Fruit fly (Drosophila melanogaster) whole organism, prepupa: ENCODE measurements around the gene TwdlW.

Experiments used
- CG10631 ChIP-seq: fragments of 200-800 bp; sonication (Bioruptor generic); optimal IDR thresholded peaks from 2 replicates; lab custom pipeline; 2016; ENCODE audit warnings: missing biosample characterization, missing genetic modification characterization
- CG11294 ChIP-seq: fragments of 200-800 bp; sonication (Bioruptor generic); IDR thresholded peaks from 2 replicates; pipeline ENCODE4 v1.3.6; 2022; ENCODE audit warnings: missing biosample characterization, missing genetic modification characterization
- CG11762 ChIP-seq: fragments of 200-800 bp; sonication (Bioruptor generic); optimal IDR thresholded peaks from 3 replicates; lab custom pipeline; 2016; ENCODE audit warnings: missing biosample characterization, missing genetic modification characterization; ENCODE audit not compliant: insufficient read depth
- CG15336 ChIP-seq: fragments of 200-800 bp; sonication (Bioruptor generic); IDR thresholded peaks from 2 replicates; pipeline ENCODE4 v1.3.6; 2022; ENCODE audit warnings: missing biosample characterization, missing genetic modification characterization
- CG1621 ChIP-seq: fragments of 200-800 bp; sonication (Bioruptor generic); optimal IDR thresholded peaks from 3 replicates; lab custom pipeline; 2018; ENCODE audit warnings: missing biosample characterization, mild to moderate bottlenecking, missing genetic modification characterization
- CG16779 ChIP-seq: fragments of 200-800 bp; sonication (Bioruptor generic); optimal IDR thresholded peaks from 3 replicates; lab custom pipeline; 2017; ENCODE audit warnings: missing biosample characterization, mild to moderate bottlenecking, missing genetic modification characterization
- CG3032 ChIP-seq: fragments of 200-800 bp; optimal IDR thresholded peaks from 2 replicates; lab custom pipeline; 2019; ENCODE audit warnings: missing biosample characterization, mild to moderate bottlenecking, missing genetic modification characterization, moderate library complexity
- CG32006 ChIP-seq: fragments of 200-800 bp; sonication (Bioruptor generic); optimal IDR thresholded peaks from 3 replicates; lab custom pipeline; 2017; ENCODE audit warnings: missing biosample characterization, mild to moderate bottlenecking, missing genetic modification characterization
- CG34406 ChIP-seq: fragments of 200-800 bp; sonication (Bioruptor generic); optimal IDR thresholded peaks from 3 replicates; lab custom pipeline; 2016; ENCODE audit warnings: missing biosample characterization, missing genetic modification characterization
- CG3919 ChIP-seq: fragments of 200-800 bp; sonication (Bioruptor generic); optimal IDR thresholded peaks from 3 replicates; lab custom pipeline; 2016; ENCODE audit warnings: missing biosample characterization, missing genetic modification characterization
- CG6163 ChIP-seq: fragments of 200-800 bp; sonication (Bioruptor generic); IDR thresholded peaks from 3 replicates; pipeline ENCODE4 v1.3.6; 2022; ENCODE audit warnings: missing biosample characterization, missing genetic modification characterization
- CG6276 ChIP-seq: fragments of 200-800 bp; sonication (Bioruptor generic); optimal IDR thresholded peaks from 2 replicates; lab custom pipeline; 2017; ENCODE audit warnings: missing biosample characterization, mild to moderate bottlenecking, missing genetic modification characterization
- CG6792 ChIP-seq: fragments of 200-800 bp; sonication (Bioruptor generic); optimal IDR thresholded peaks from 3 replicates; lab custom pipeline; 2016; ENCODE audit warnings: missing biosample characterization, missing genetic modification characterization
- CG6854 ChIP-seq: fragments of 200-800 bp; sonication (Bioruptor generic); optimal IDR thresholded peaks from 2 replicates; lab custom pipeline; 2017; ENCODE audit warnings: missing biosample characterization, mild to moderate bottlenecking, missing genetic modification characterization
- CG7368 ChIP-seq: fragments of 200-800 bp; sonication (Bioruptor generic); optimal IDR thresholded peaks from 3 replicates; lab custom pipeline; 2016; ENCODE audit warnings: missing biosample characterization, missing genetic modification characterization
- CG8119 ChIP-seq: fragments of 200-800 bp; sonication (Bioruptor generic); IDR thresholded peaks from 3 replicates; pipeline ENCODE4 v1.3.6; 2022; ENCODE audit warnings: missing biosample characterization, missing genetic modification characterization
- CG8319 ChIP-seq: fragments of 200-800 bp; sonication (Bioruptor generic); optimal IDR thresholded peaks from 3 replicates; lab custom pipeline; 2016; ENCODE audit warnings: missing biosample characterization, missing genetic modification characterization
- CG8632 ChIP-seq: fragments of 200-800 bp; sonication (Bioruptor generic); optimal IDR thresholded peaks from 3 replicates; lab custom pipeline; 2016; ENCODE audit warnings: missing biosample characterization, missing genetic modification characterization
- CG9139 ChIP-seq: fragments of 200-800 bp; sonication (Bioruptor generic); optimal IDR thresholded peaks from 3 replicates; lab custom pipeline; 2017; ENCODE audit warnings: missing biosample characterization, mild to moderate bottlenecking, missing genetic modification characterization
- Eip75B ChIP-seq: fragments of 200-800 bp; sonication (Bioruptor generic); optimal IDR thresholded peaks from 3 replicates; lab custom pipeline; 2016; ENCODE audit warnings: missing biosample characterization, missing genetic modification characterization
- Eip78C ChIP-seq: fragments of 200-800 bp; sonication (Bioruptor generic); peaks from one replicate; lab custom pipeline; 2016; ENCODE audit warnings: missing biosample characterization, missing genetic modification characterization
- Eip93F ChIP-seq: fragments of 200-800 bp; sonication (Bioruptor generic); optimal IDR thresholded peaks from 2 replicates; lab custom pipeline; 2016; ENCODE audit warnings: missing biosample characterization, mild to moderate bottlenecking, missing genetic modification characterization
- Gug ChIP-seq: fragments of 200-800 bp; sonication (Bioruptor generic); IDR thresholded peaks from 2 replicates; pipeline ENCODE4 v1.3.6; 2022; ENCODE audit warnings: missing biosample characterization, missing genetic modification characterization
- Hr38 ChIP-seq: sonication (Bioruptor generic); optimal IDR thresholded peaks from 2 replicates; lab custom pipeline; 2016; ENCODE audit warnings: missing biosample characterization, missing genetic modification characterization
- Hr4 ChIP-seq: fragments of 200-800 bp; sonication (Bioruptor generic); optimal IDR thresholded peaks from 3 replicates; lab custom pipeline; 2016; ENCODE audit warnings: missing biosample characterization, missing genetic modification characterization
- Lpt ChIP-seq: fragments of 200-800 bp; sonication (Bioruptor generic); optimal IDR thresholded peaks from 3 replicates; lab custom pipeline; 2016; ENCODE audit warnings: missing biosample characterization, missing genetic modification characterization
- Met ChIP-seq: fragments of 200-800 bp; sonication (Bioruptor generic); optimal IDR thresholded peaks from 3 replicates; lab custom pipeline; 2016; ENCODE audit warnings: missing biosample characterization, missing genetic modification characterization
- Smox ChIP-seq: fragments of 200-800 bp; sonication (Bioruptor generic); optimal IDR thresholded peaks from 3 replicates; lab custom pipeline; 2016; ENCODE audit warnings: missing biosample characterization, missing genetic modification characterization
- Sox102F ChIP-seq: fragments of 200-800 bp; sonication (Bioruptor generic); optimal IDR thresholded peaks from 2 replicates; lab custom pipeline; 2016; ENCODE audit warnings: missing biosample characterization, mild to moderate bottlenecking, missing genetic modification characterization
- Sox14 ChIP-seq: fragments of 200-800 bp; sonication (Bioruptor generic); optimal IDR thresholded peaks from 3 replicates; lab custom pipeline; 2016; ENCODE audit warnings: missing biosample characterization, missing genetic modification characterization
- Sox15 ChIP-seq: fragments of 200-800 bp; sonication (Bioruptor generic); optimal IDR thresholded peaks from 3 replicates; lab custom pipeline; 2016; ENCODE audit warnings: missing biosample characterization, missing genetic modification characterization
- achi ChIP-seq: fragments of 200-800 bp; sonication (Bioruptor generic); optimal IDR thresholded peaks from 3 replicates; lab custom pipeline; 2016; ENCODE audit warnings: missing biosample characterization, missing genetic modification characterization
- acj6 ChIP-seq: fragments of 200-800 bp; sonication (Bioruptor generic); optimal IDR thresholded peaks from 3 replicates; lab custom pipeline; 2016; ENCODE audit warnings: missing biosample characterization, missing genetic modification characterization
- dac ChIP-seq: fragments of 200-800 bp; sonication (Bioruptor generic); optimal IDR thresholded peaks from 2 replicates; lab custom pipeline; 2017; ENCODE audit warnings: missing biosample characterization, mild to moderate bottlenecking, missing genetic modification characterization
- eg ChIP-seq: fragments of 200-800 bp; sonication (Bioruptor generic); IDR thresholded peaks from 3 replicates; pipeline ENCODE4 v1.3.6; 2022; ENCODE audit warnings: missing biosample characterization, missing genetic modification characterization
- esn ChIP-seq: fragments of 200-800 bp; sonication (Bioruptor generic); optimal IDR thresholded peaks from 2 replicates; lab custom pipeline; 2016; ENCODE audit warnings: missing biosample characterization, mild to moderate bottlenecking, missing genetic modification characterization, moderate library complexity
- fd85E ChIP-seq: fragments of 200-800 bp; sonication (Bioruptor generic); optimal IDR thresholded peaks from 3 replicates; lab custom pipeline; 2016; ENCODE audit warnings: missing biosample characterization, missing genetic modification characterization
- fkh ChIP-seq: fragments of 200-800 bp; sonication (Bioruptor generic); optimal IDR thresholded peaks from 3 replicates; lab custom pipeline; 2017; ENCODE audit warnings: missing biosample characterization, mild to moderate bottlenecking, missing genetic modification characterization, moderate library complexity
- net ChIP-seq: fragments of 200-800 bp; sonication (Bioruptor generic); optimal IDR thresholded peaks from 3 replicates; lab custom pipeline; 2016; ENCODE audit warnings: missing biosample characterization, missing genetic modification characterization
- pdm3 ChIP-seq: fragments of 200-800 bp; sonication (Bioruptor generic); optimal IDR thresholded peaks from 3 replicates; lab custom pipeline; 2016; ENCODE audit warnings: missing biosample characterization, missing genetic modification characterization
- spab ChIP-seq: fragments of 200-800 bp; sonication (Bioruptor generic); optimal IDR thresholded peaks from 2 replicates; lab custom pipeline; 2017; ENCODE audit warnings: missing biosample characterization, mild to moderate bottlenecking, missing genetic modification characterization, missing genetic modification reagents
- ss ChIP-seq, 2 experiments: fragments of 200-800 bp; sonication (Bioruptor generic); optimal IDR thresholded peaks; 2 replicates in 1 of 2; 3 replicates in 1 of 2; lab custom pipeline; 2017 to 2018; ENCODE audit warnings: mild to moderate bottlenecking in 2 of 2, missing biosample characterization in 2 of 2, missing genetic modification characterization in 2 of 2, moderate library complexity in 1 of 2
- svp ChIP-seq: fragments of 200-800 bp; sonication (Bioruptor generic); peaks from one replicate; lab custom pipeline; 2016; ENCODE audit warnings: missing biosample characterization, missing genetic modification characterization
- topi ChIP-seq: fragments of 200-800 bp; sonication (Bioruptor generic); optimal IDR thresholded peaks from 3 replicates; lab custom pipeline; 2016; ENCODE audit warnings: missing biosample characterization, missing genetic modification characterization

Gene TwdlW

dm6 chr3R:17122796-17123504 is 19.3 kb downstream of the TwdlW start (continued):
- TF ChIP-seq ss (GFP tag; optimal IDR thresholded peaks at IDR 0.05; lab: Kevin White, UChicago) (no peak), Smox (GFP tag; lab: Kevin White, UChicago) (peak; percentile 56), net (peak; percentile 13), Sox102F (GFP tag; lab: Kevin White, UChicago) (peak; percentile 49), CG6854 (GFP tag; lab: Kevin White, UChicago) (no peak), Eip93F (GFP tag; lab: Kevin White, UChicago) (no peak), acj6 (GFP tag; lab: Kevin White, UChicago) (peak; percentile 49), spab (GFP tag; lab: Kevin White, UChicago) (no peak), CG8119 (GFP tag; lab: Robert Waterston, UW) (peak; percentile 61; the same call in 2 of the 3 replicates), fkh (GFP tag; lab: Kevin White, UChicago) (no peak), CG6792 (GFP tag; lab: Kevin White, UChicago) (peak; percentile 40), CG11294 (GFP tag; lab: Robert Waterston, UW) (peak; percentile 13; the same call in 1 of the 2 replicates), Hr38 (GFP tag; lab: Kevin White, UChicago) (no peak), pdm3 (GFP tag; lab: Kevin White, UChicago) (no peak), Sox14 (peak; percentile 15)

- TF ChIP-seq fkh (GFP tag; lab: Kevin White, UChicago) (peak; percentile 26), pdm3 (GFP tag; lab: Kevin White, UChicago) (no peak), Eip78C (no peak), CG8319 (GFP tag; lab: Kevin White, UChicago) (no peak), CG16779 (tag; lab: Kevin White, UChicago) (no peak), CG34406 (GFP tag; lab: Kevin White, UChicago) (no peak), CG3919 (GFP tag; lab: Kevin White, UChicago) (no peak), CG6792 (GFP tag; lab: Kevin White, UChicago) (no peak)
- TF ChIP-seq, all 60 proteins: peak for 1
Observed at dm6 chr3R:17121277-17121676, 20.9 kb downstream of the TwdlW start, which contains the start of gene CG42779. CG42779 (plus strand) TSS chr3R:17121577.

- TF ChIP-seq CG8632 (GFP tag; lab: Kevin White, UChicago) (no peak), CG6163 (GFP tag; lab: Robert Waterston, UW) (no peak), svp (GFP tag; lab: Kevin White, UChicago) (no peak), Eip75B (GFP tag; lab: Kevin White, UChicago) (no peak), Sox14 (no peak), Met (no peak), CG32006 (no peak), dac (GFP tag; lab: Kevin White, UChicago) (no peak), pdm3 (GFP tag; lab: Kevin White, UChicago) (no peak), ss (GFP tag; optimal IDR thresholded peaks at IDR 0.05; lab: Kevin White, UChicago) (no peak), net (no peak), CG10631 (GFP tag; lab: Kevin White, UChicago) (no peak), esn (no peak), CG9139 (GFP tag; lab: Kevin White, UChicago) (no peak)
Observed at dm6 chr3R:17120165-17120564, 22.0 kb downstream of the TwdlW start, which contains the start of gene CG34278. CG34278 (plus strand) TSS chr3R:17120465.

- no peak for TF ChIP-seq Sox15
- no peak for TF ChIP-seq Hr4 (GFP tag; lab: Kevin White, UChicago)
- no peak for TF ChIP-seq Eip75B (GFP tag; lab: Kevin White, UChicago)
- no peak for TF ChIP-seq topi
- no peak for TF ChIP-seq fd85E (GFP tag; lab: Kevin White, UChicago)
- TF ChIP-seq Smox (GFP tag; lab: Kevin White, UChicago), result no peak
- TF ChIP-seq Lpt, result no peak
- no peak for TF ChIP-seq CG11762 (GFP tag; lab: Kevin White, UChicago)
- no peak for TF ChIP-seq net
- TF ChIP-seq spab (GFP tag; lab: Kevin White, UChicago), result no peak
- TF ChIP-seq eg (GFP tag; lab: Robert Waterston, UW), result peak; percentile 7; the same call in 1 of the 3 replicates
- no peak for TF ChIP-seq CG7368 (GFP tag; lab: Kevin White, UChicago)
- TF ChIP-seq CG11294 (GFP tag; lab: Robert Waterston, UW), result no peak
- TF ChIP-seq CG3032 (tag; lab: Kevin White, UChicago), result no peak
- TF ChIP-seq Gug (GFP tag; lab: Robert Waterston, UW), result no peak
- TF ChIP-seq pdm3 (GFP tag; lab: Kevin White, UChicago), result no peak
- no peak for TF ChIP-seq CG34406 (GFP tag; lab: Kevin White, UChicago)
- TF ChIP-seq Eip93F (GFP tag; lab: Kevin White, UChicago), result no peak
- TF ChIP-seq CG6276 (GFP tag; lab: Kevin White, UChicago), result peak; percentile 52
- peak; percentile 43 for TF ChIP-seq CG1621 (tag; lab: Kevin White, UChicago)
- TF ChIP-seq CG15336 (GFP tag; lab: Robert Waterston, UW), result peak; percentile 30; the same call in 1 of the 2 replicates
- TF ChIP-seq achi (GFP tag; lab: Kevin White, UChicago), result no peak
- no peak for TF ChIP-seq fkh (GFP tag; lab: Kevin White, UChicago)
Observed at dm6 chr3R:17118917-17119378, 23.3 kb downstream of the TwdlW start.
